Fruit fly (Drosophila melanogaster): ENCODE measurements around the gene WDR79.

Gene WDR79

DNA sequence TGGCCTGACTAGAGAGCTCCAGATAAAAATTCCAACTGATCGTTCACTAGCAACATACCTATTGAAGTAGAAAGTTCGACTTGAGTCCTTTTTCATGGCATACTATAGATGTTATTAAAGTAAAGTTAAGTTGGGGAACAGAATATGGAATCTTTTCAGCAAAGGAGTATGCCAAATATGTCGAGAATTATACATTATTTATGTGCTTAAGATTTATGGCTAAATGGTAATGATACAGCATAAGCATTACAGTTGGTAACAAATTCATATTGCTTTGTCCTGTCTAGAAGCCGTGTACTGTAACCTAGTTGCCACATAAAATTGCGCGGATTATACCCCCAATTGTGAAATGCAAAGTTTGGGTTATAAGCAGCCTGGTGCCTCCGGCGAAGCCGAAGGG is 27.5 kb upstream of the WDR79 start, which contains the start of gene CG31639:
TSS of gene CG31639 (minus strand) at position 101 of the 400 bp plus-strand sequence.
- TF ChIP-seq CG34367 (tag; optimal IDR thresholded peaks at IDR 0.05) = no peak
- TF ChIP-seq CG15710 (tag; optimal IDR thresholded peaks at IDR 0.05) = no peak
- TF ChIP-seq Snoo (tag; optimal IDR thresholded peaks at IDR 0.05) = no peak
- no peak for TF ChIP-seq EcR (GFP tag; optimal IDR thresholded peaks at IDR 0.05)
- no peak for TF ChIP-seq Pif1B (GFP tag; optimal IDR thresholded peaks at IDR 0.05)
- no peak for TF ChIP-seq CG12605 (GFP tag; IDR thresholded peaks at IDR 0.05)
- TF ChIP-seq Pif1A (GFP tag; optimal IDR thresholded peaks at IDR 0.05) = no peak
- no peak for TF ChIP-seq CG4496 (GFP tag; IDR thresholded peaks at IDR 0.05)
- no peak for TF ChIP-seq CG10348 (GFP tag; IDR thresholded peaks at IDR 0.05)
- no peak for TF ChIP-seq Ets98B (GFP tag; IDR thresholded peaks at IDR 0.05)
- no peak for TF ChIP-seq CG14655 (GFP tag; optimal IDR thresholded peaks at IDR 0.05)
- no peak for TF ChIP-seq CG8301 (tag; optimal IDR thresholded peaks at IDR 0.05)
- no peak for TF ChIP-seq CG8159 (tag; optimal IDR thresholded peaks at IDR 0.05)
- TF ChIP-seq CG13204 (GFP tag; optimal IDR thresholded peaks at IDR 0.05) = no peak
- TF ChIP-seq CG17806 (tag; optimal IDR thresholded peaks at IDR 0.05) = no peak
- no peak for TF ChIP-seq rn (GFP tag; IDR thresholded peaks at IDR 0.05)
- no peak for TF ChIP-seq CG32121 (GFP tag; IDR thresholded peaks at IDR 0.05)

dm6 chr2L:6151669-6152068 is 24.1 kb upstream of the WDR79 start, which contains the start of gene Muc26B:
TSS of gene Muc26B (plus strand) at chr2L:6151969.
- TF ChIP-seq CG8301 (tag; optimal IDR thresholded peaks at IDR 0.05) (no peak), CG8159 (tag; optimal IDR thresholded peaks at IDR 0.05) (no peak), CG15710 (tag; optimal IDR thresholded peaks at IDR 0.05) (no peak), CG13204 (GFP tag; optimal IDR thresholded peaks at IDR 0.05) (no peak), CG12605 (GFP tag; IDR thresholded peaks at IDR 0.05) (no peak), Pif1B (GFP tag; optimal IDR thresholded peaks at IDR 0.05) (no peak), CG4496 (GFP tag; IDR thresholded peaks at IDR 0.05) (no peak), Snoo (tag; optimal IDR thresholded peaks at IDR 0.05) (no peak), rn (GFP tag; IDR thresholded peaks at IDR 0.05) (no peak), CG10348 (GFP tag; IDR thresholded peaks at IDR 0.05) (no peak), CG17806 (tag; optimal IDR thresholded peaks at IDR 0.05) (no peak), Ets98B (GFP tag; IDR thresholded peaks at IDR 0.05) (no peak)

- no peak for TF ChIP-seq CG8301 (tag; optimal IDR thresholded peaks at IDR 0.05)
- no peak for TF ChIP-seq CG13204 (GFP tag; optimal IDR thresholded peaks at IDR 0.05)
- TF ChIP-seq D1 (tag; optimal IDR thresholded peaks at IDR 0.05) = no peak
- TF ChIP-seq CG17806 (tag; optimal IDR thresholded peaks at IDR 0.05) = no peak
- TF ChIP-seq Pif1B (GFP tag; optimal IDR thresholded peaks at IDR 0.05) = no peak
- TF ChIP-seq CG10348 (GFP tag; IDR thresholded peaks at IDR 0.05) = no peak
These were observed 11.5 kb upstream of the WDR79 start, which contains the start of gene CG13991 for dm6 chr2L:6139082-6139481. TSS of gene CG13991 (plus strand) at chr2L:6139382.

DNA sequence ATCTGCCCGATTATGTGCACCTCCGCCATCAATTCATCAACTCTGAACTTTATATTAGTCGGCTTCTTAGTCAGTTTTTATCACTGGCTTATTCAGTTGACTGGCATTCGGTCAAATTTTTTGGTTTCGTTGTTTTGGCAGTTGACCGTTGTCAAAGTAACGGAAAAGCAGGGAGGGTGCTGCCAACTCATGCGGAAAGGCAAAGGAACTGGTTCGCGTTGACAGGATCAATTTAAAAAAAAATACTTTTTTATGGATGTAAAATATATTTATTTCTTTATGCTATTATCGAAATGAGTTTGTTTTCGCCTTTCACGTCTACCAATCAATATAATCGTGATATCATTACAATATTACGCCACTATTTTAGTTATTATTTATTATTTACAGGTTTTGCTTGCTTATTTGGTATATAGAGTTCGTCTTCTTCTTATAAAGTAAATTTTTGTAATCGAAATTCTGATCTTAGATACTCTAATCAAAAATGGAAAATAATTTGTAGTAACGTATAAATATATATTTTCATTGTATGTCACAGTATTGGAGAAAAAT is 3.0 kb upstream of the WDR79 start, which contains the start of the genes B9d2, tctn and CG9222:
TSS of gene B9d2 (minus strand) at position 130 of the 552 bp plus-strand sequence.
TSS of gene tctn (minus strand) at position 130 of the 552 bp plus-strand sequence.
TSS of gene CG9222 (plus strand) at position 502 of the 552 bp plus-strand sequence.
- TF ChIP-seq CG13204 (GFP tag; optimal IDR thresholded peaks at IDR 0.05) (no peak), CG12605 (GFP tag; IDR thresholded peaks at IDR 0.05) (no peak), fd96Ca (GFP tag; IDR thresholded peaks at IDR 0.05) (no peak), Snoo (tag; optimal IDR thresholded peaks at IDR 0.05) (no peak), CG14655 (GFP tag; optimal IDR thresholded peaks at IDR 0.05) (no peak), CG9948 (tag; optimal IDR thresholded peaks at IDR 0.05) (no peak), rn (GFP tag; IDR thresholded peaks at IDR 0.05) (no peak), CG8159 (tag; optimal IDR thresholded peaks at IDR 0.05) (no peak), Pif1A (GFP tag; optimal IDR thresholded peaks at IDR 0.05) (no peak), D1 (tag; optimal IDR thresholded peaks at IDR 0.05) (no peak), CG10348 (GFP tag; IDR thresholded peaks at IDR 0.05) (no peak), Ets98B (GFP tag; IDR thresholded peaks at IDR 0.05) (no peak), CG34367 (tag; optimal IDR thresholded peaks at IDR 0.05) (no peak), CG8301 (tag; optimal IDR thresholded peaks at IDR 0.05) (no peak), CG4496 (GFP tag; IDR thresholded peaks at IDR 0.05) (no peak), CG32121 (GFP tag; IDR thresholded peaks at IDR 0.05) (no peak)

DNA sequence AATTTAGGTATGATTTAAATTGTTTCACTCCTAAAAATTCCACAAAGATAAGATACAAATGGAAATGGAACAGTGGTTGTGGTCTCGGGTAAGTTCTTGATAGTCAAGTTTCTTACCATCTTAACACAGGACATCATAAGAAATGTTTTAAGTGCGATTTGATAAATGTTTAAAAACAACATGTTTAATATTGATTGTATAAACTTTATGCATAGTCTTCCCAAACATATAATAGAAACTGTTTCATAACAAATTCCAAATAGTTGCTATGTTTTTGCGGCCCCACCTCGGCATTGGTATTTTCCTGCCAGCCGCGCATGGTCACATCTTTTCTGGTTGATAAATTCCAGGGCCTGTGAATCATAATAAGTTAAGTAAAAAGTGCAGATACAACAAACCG is 2.8 kb downstream of the WDR79 start, which contains the start of gene Arpc4:
TSS of gene Arpc4 (plus strand) at position 318 of the 400 bp plus-strand sequence.
- TF ChIP-seq D1 (tag; optimal IDR thresholded peaks at IDR 0.05) = peak; percentile 82
- peak; percentile 38; the same call in 1 of the 2 replicates for TF ChIP-seq CG32121 (GFP tag; IDR thresholded peaks at IDR 0.05)
- TF ChIP-seq CG4496 (GFP tag; IDR thresholded peaks at IDR 0.05) = peak; percentile 79
- peak; percentile 41 for TF ChIP-seq CG34367 (tag; optimal IDR thresholded peaks at IDR 0.05)
- peak; percentile 54 for TF ChIP-seq CG15710 (tag; optimal IDR thresholded peaks at IDR 0.05)
- peak; percentile 60 for TF ChIP-seq CG17806 (tag; optimal IDR thresholded peaks at IDR 0.05)
- TF ChIP-seq CG13204 (GFP tag; optimal IDR thresholded peaks at IDR 0.05) = no peak
- peak; percentile 59 for TF ChIP-seq CG8159 (tag; optimal IDR thresholded peaks at IDR 0.05)
- no peak for TF ChIP-seq EcR (GFP tag; optimal IDR thresholded peaks at IDR 0.05)
- no peak for TF ChIP-seq Pif1B (GFP tag; optimal IDR thresholded peaks at IDR 0.05)
- TF ChIP-seq CG12605 (GFP tag; IDR thresholded peaks at IDR 0.05) = no peak
- TF ChIP-seq Pif1A (GFP tag; optimal IDR thresholded peaks at IDR 0.05) = no peak
- TF ChIP-seq CG9948 (tag; optimal IDR thresholded peaks at IDR 0.05) = peak; percentile 45
- TF ChIP-seq fd96Ca (GFP tag; IDR thresholded peaks at IDR 0.05) = no peak

dm6 chr2L:6118212-6118611 is 9.4 kb downstream of the WDR79 start, which contains the start of gene CG31642:
TSS of gene CG31642 (plus strand) at chr2L:6118512.
- no peak for TF ChIP-seq Pif1A (GFP tag; optimal IDR thresholded peaks at IDR 0.05)
- TF ChIP-seq CG14655 (GFP tag; optimal IDR thresholded peaks at IDR 0.05) = no peak
- TF ChIP-seq CG12605 (GFP tag; IDR thresholded peaks at IDR 0.05) = no peak
- TF ChIP-seq Snoo (tag; optimal IDR thresholded peaks at IDR 0.05) = no peak
- no peak for TF ChIP-seq CG15710 (tag; optimal IDR thresholded peaks at IDR 0.05)
- no peak for TF ChIP-seq EcR (GFP tag; optimal IDR thresholded peaks at IDR 0.05)
- no peak for TF ChIP-seq CG32121 (GFP tag; IDR thresholded peaks at IDR 0.05)
- no peak for TF ChIP-seq CG13204 (GFP tag; optimal IDR thresholded peaks at IDR 0.05)
- no peak for TF ChIP-seq CG8159 (tag; optimal IDR thresholded peaks at IDR 0.05)
- no peak for TF ChIP-seq CG8301 (tag; optimal IDR thresholded peaks at IDR 0.05)
